Worm (Caenorhabditis elegans): Measurements from ENCODE around the gene fars-3.

ce11 chrII:8466874-8467273, 2.2 kb downstream of the fars-3 start, which contains the start of gene F22B5.10:
- no peak for TF ChIP-seq nhr-12 (tag; optimal IDR thresholded peaks at IDR 0.05)
- TF ChIP-seq ztf-11 (tag; optimal IDR thresholded peaks at IDR 0.05): no peak
- no peak for TF ChIP-seq ceh-43 (GFP tag; optimal IDR thresholded peaks at IDR 0.05)
- no peak for TF ChIP-seq elt-1 (tag; optimal IDR thresholded peaks at IDR 0.05; ENCODE audit: borderline replicate concordance, insufficient read depth)
- no peak for TF ChIP-seq elt-3 (tag; optimal IDR thresholded peaks at IDR 0.05)
- no peak for TF ChIP-seq unc-39 (tag; optimal IDR thresholded peaks at IDR 0.05)
- no peak for TF ChIP-seq mep-1 (tag; optimal IDR thresholded peaks at IDR 0.05)
- TF ChIP-seq pha-4 (tag; optimal IDR thresholded peaks at IDR 0.05): no peak
- TF ChIP-seq ces-1 (GFP tag; optimal IDR thresholded peaks at IDR 0.05): no peak
- TF ChIP-seq cnd-1 (tag; optimal IDR thresholded peaks at IDR 0.05): no peak
- no peak for TF ChIP-seq unc-62 (GFP tag; optimal IDR thresholded peaks at IDR 0.05)
- TF ChIP-seq nhr-28 (tag; optimal IDR thresholded peaks at IDR 0.05): no peak
- no peak for TF ChIP-seq lin-13 (tag; optimal IDR thresholded peaks at IDR 0.05)
- no peak for TF ChIP-seq snpc-4 (tag; optimal IDR thresholded peaks at IDR 0.05)
